Worm (Caenorhabditis elegans): ENCODE results near the gene fask-1.

Gene fask-1

DNA sequence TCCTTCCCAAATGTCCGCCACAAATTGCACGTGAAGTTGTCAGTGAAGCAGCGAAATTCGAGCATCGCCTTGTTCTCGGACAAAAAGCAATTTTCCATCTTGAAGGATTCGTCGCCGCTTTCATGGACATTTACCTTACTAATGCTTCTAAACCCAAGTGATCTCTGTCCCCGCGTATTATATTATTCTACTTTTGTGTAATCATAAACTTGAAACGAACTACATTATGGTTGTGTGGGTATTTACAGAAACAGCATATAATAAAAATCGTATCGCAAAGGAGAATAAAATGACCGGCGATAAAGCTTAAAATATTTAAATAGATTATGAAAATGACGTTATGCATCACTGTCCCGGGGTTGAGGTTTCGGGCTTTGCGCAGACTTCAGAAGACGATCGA is 3.7 kb upstream of the fask-1 start:
- TF ChIP-seq dve-1 (tag; optimal IDR thresholded peaks at IDR 0.05) (no peak), sox-2 (GFP tag; IDR thresholded peaks at IDR 0.05) (no peak), hlh-15 (tag; optimal IDR thresholded peaks at IDR 0.05) (no peak)

- TF ChIP-seq ceh-18 (tag; optimal IDR thresholded peaks at IDR 0.05) (no peak), hlh-30 (tag; optimal IDR thresholded peaks at IDR 0.05; ENCODE audit: insufficient read depth) (no peak), sdc-2 (tag; optimal IDR thresholded peaks at IDR 0.05) (no peak), odd-2 (tag; optimal IDR thresholded peaks at IDR 0.05) (no peak), ceh-31 (tag; optimal IDR thresholded peaks at IDR 0.05) (peak; percentile 21), rnt-1 (tag; optimal IDR thresholded peaks at IDR 0.05) (peak; percentile 2), ceh-30 (tag; optimal IDR thresholded peaks at IDR 0.05) (no peak), fkh-6 (tag; optimal IDR thresholded peaks at IDR 0.05) (no peak), K09A11.1 (tag; optimal IDR thresholded peaks at IDR 0.05; ENCODE audit: insufficient read depth) (no peak), ceh-6 (GFP tag; optimal IDR thresholded peaks at IDR 0.05) (no peak), hlh-15 (tag; optimal IDR thresholded peaks at IDR 0.05) (no peak), unc-42 (tag; optimal IDR thresholded peaks at IDR 0.05) (peak; percentile 95), ceh-22 (tag; optimal IDR thresholded peaks at IDR 0.05) (no peak), tbx-2 (tag; optimal IDR thresholded peaks at IDR 0.05) (peak; percentile 35), ceh-34 (tag; optimal IDR thresholded peaks at IDR 0.05) (peak; percentile 9), npax-4 (tag; optimal IDR thresholded peaks at IDR 0.05) (no peak), syd-9 (tag; optimal IDR thresholded peaks at IDR 0.05) (no peak), ama-1 (optimal IDR thresholded peaks at IDR 0.05) (no peak), ceh-14 (tag; optimal IDR thresholded peaks at IDR 0.05) (peak; percentile 57), Y22D7AL.16 (tag; optimal IDR thresholded peaks at IDR 0.05) (no peak), dmd-4 (tag; optimal IDR thresholded peaks at IDR 0.05; ENCODE audit: borderline replicate concordance) (no peak), ets-4 (tag; optimal IDR thresholded peaks at IDR 0.05) (no peak), pat-9 (tag; optimal IDR thresholded peaks at IDR 0.05) (no peak), sox-2 (GFP tag; IDR thresholded peaks at IDR 0.05) (no peak), fax-1 (tag; optimal IDR thresholded peaks at IDR 0.05) (peak; percentile 0), nfya-1 (tag; optimal IDR thresholded peaks at IDR 0.05) (peak; percentile 47), unc-55 (GFP tag; optimal IDR thresholded peaks at IDR 0.05) (no peak), F13H6.1 (tag; optimal IDR thresholded peaks at IDR 0.05) (no peak), ceh-48 (tag; optimal IDR thresholded peaks at IDR 0.05) (no peak)
These were observed 1.9 kb upstream of the fask-1 start, which contains the start of the genes dli-1, tin-9.2 and exos-4.1 for ce11 chrIV:13098652-13099051. Gene dli-1 (minus strand): TSS chrIV:13098792. Gene tin-9.2 (plus strand): TSS chrIV:13098995. Gene exos-4.1 (plus strand): TSS chrIV:13098999.

- TF ChIP-seq ref-2 (tag; optimal IDR thresholded peaks at IDR 0.05): no peak
- TF ChIP-seq ceh-18 (tag; optimal IDR thresholded peaks at IDR 0.05): no peak
- no peak for TF ChIP-seq ceh-9 (tag; optimal IDR thresholded peaks at IDR 0.05)
- no peak for TF ChIP-seq dmd-4 (tag; optimal IDR thresholded peaks at IDR 0.05; ENCODE audit: borderline replicate concordance)
- TF ChIP-seq odd-2 (tag; optimal IDR thresholded peaks at IDR 0.05): no peak
- no peak for TF ChIP-seq pha-4 (tag; optimal IDR thresholded peaks at IDR 0.05)
- no peak for TF ChIP-seq C08G9.2 (tag; optimal IDR thresholded peaks at IDR 0.05)
- no peak for TF ChIP-seq nhr-232 (tag; optimal IDR thresholded peaks at IDR 0.05)
- no peak for TF ChIP-seq K09A11.1 (tag; optimal IDR thresholded peaks at IDR 0.05; ENCODE audit: insufficient read depth)
- TF ChIP-seq ttx-3 (tag; optimal IDR thresholded peaks at IDR 0.05): no peak
- no peak for TF ChIP-seq lim-6 (tag; optimal IDR thresholded peaks at IDR 0.05)
- TF ChIP-seq hlh-8 (tag; optimal IDR thresholded peaks at IDR 0.05): no peak
- no peak for TF ChIP-seq ceh-2 (tag; optimal IDR thresholded peaks at IDR 0.05)
- TF ChIP-seq pag-3 (tag; optimal IDR thresholded peaks at IDR 0.05; ENCODE audit: borderline replicate concordance): no peak
- TF ChIP-seq unc-3 (GFP tag; conservative IDR thresholded peaks at IDR 0.05): no peak
- no peak for TF ChIP-seq unc-3 (tag; optimal IDR thresholded peaks at IDR 0.05)
- no peak for TF ChIP-seq T23F11.4 (GFP tag; optimal IDR thresholded peaks at IDR 0.05)
- no peak for TF ChIP-seq unc-42 (tag; optimal IDR thresholded peaks at IDR 0.05)
These were observed 4.4 kb downstream of the fask-1 start, which contains the start of gene rde-11 for ce11 chrIV:13104900-13105299. Gene rde-11 (plus strand): TSS chrIV:13105200.
